Fruit fly (Drosophila melanogaster) whole organism, wandering third instar larva: Measurements from ENCODE around the gene unc-45.

Source experiments
- Abd-B ChIP-seq: fragments of >200 bp; optimal IDR thresholded peaks from 2 replicates; lab custom pipeline; 2017; ENCODE audit warnings: missing biosample characterization, missing genetic modification characterization
- Mio ChIP-seq: sonication (Bioruptor generic); optimal IDR thresholded peaks from 2 replicates; lab custom pipeline; 2016; ENCODE audit warnings: missing biosample characterization, missing genetic modification characterization
- OdsH ChIP-seq: fragments of 200-800 bp; sonication (Bioruptor generic); optimal IDR thresholded peaks from 2 replicates; lab custom pipeline; 2016; ENCODE audit warnings: missing biosample characterization, mild to moderate bottlenecking, missing genetic modification characterization
- rgr ChIP-seq: fragments of 200-800 bp; sonication (Bioruptor generic); optimal IDR thresholded peaks from 3 replicates; lab custom pipeline; 2016; ENCODE audit warnings: missing biosample characterization, mild to moderate bottlenecking, missing genetic modification characterization

dm6 chr3R:7991446-7991845 is 41.7 kb upstream of the unc-45 start:
- TF ChIP-seq Mio (no peak), rgr (GFP tag; lab: Kevin White, UChicago) (no peak), OdsH (GFP tag; lab: Kevin White, UChicago) (no peak), Abd-B (no peak)
